Fruit fly (Drosophila melanogaster) whole organism, pupa: ENCODE measurements around the gene CG5160.

Experiments used
- CG10348 ChIP-seq: fragments of 200-800 bp; sonication (Bioruptor generic); IDR thresholded peaks from 2 replicates; pipeline ENCODE4 v1.3.6; 2022; ENCODE audit warnings: missing biosample characterization, missing genetic modification characterization
- CG12605 ChIP-seq: fragments of 200-800 bp; sonication (Bioruptor generic); IDR thresholded peaks from 2 replicates; pipeline ENCODE4 v1.3.6; 2022; ENCODE audit warnings: missing biosample characterization, missing genetic modification characterization
- CG13204 ChIP-seq: fragments of 200-800 bp; sonication (Bioruptor generic); optimal IDR thresholded peaks from 2 replicates; lab custom pipeline; 2018; ENCODE audit warnings: missing biosample characterization, mild to moderate bottlenecking, missing genetic modification characterization, moderate library complexity
- CG14655 ChIP-seq: fragments of 200-800 bp; sonication (Bioruptor generic); optimal IDR thresholded peaks from 3 replicates; lab custom pipeline; 2017; ENCODE audit warnings: mild to moderate bottlenecking, missing biosample characterization, missing genetic modification reagents, missing genetic modification characterization
- CG15710 ChIP-seq: fragments of 200-800 bp; sonication (Bioruptor generic); optimal IDR thresholded peaks from 2 replicates; lab custom pipeline; 2018; ENCODE audit warnings: missing biosample characterization, mild to moderate bottlenecking, missing genetic modification characterization, moderate library complexity
- CG17806 ChIP-seq: fragments of 200-800 bp; sonication (Bioruptor generic); optimal IDR thresholded peaks from 2 replicates; lab custom pipeline; 2018; ENCODE audit warnings: missing biosample characterization, mild to moderate bottlenecking, missing genetic modification characterization, moderate library complexity
- CG32121 ChIP-seq: fragments of 200-800 bp; sonication (Bioruptor generic); IDR thresholded peaks from 2 replicates; pipeline ENCODE4 v1.3.6; 2022; ENCODE audit warnings: missing biosample characterization, missing genetic modification characterization
- CG34367 ChIP-seq: fragments of 200-800 bp; sonication (Bioruptor generic); optimal IDR thresholded peaks from 2 replicates; lab custom pipeline; 2018; ENCODE audit warnings: missing biosample characterization, mild to moderate bottlenecking, missing genetic modification characterization
- CG4496 ChIP-seq: fragments of 200-800 bp; sonication (Bioruptor generic); IDR thresholded peaks from 3 replicates; pipeline ENCODE4 v1.3.6; 2022; ENCODE audit warnings: missing biosample characterization, missing genetic modification characterization
- CG8159 ChIP-seq: fragments of 200-800 bp; sonication (Bioruptor generic); optimal IDR thresholded peaks from 3 replicates; lab custom pipeline; 2018; ENCODE audit warnings: missing biosample characterization, mild to moderate bottlenecking, missing genetic modification characterization, moderate library complexity
- CG8301 ChIP-seq: fragments of 200-800 bp; sonication (Bioruptor generic); optimal IDR thresholded peaks from 2 replicates; lab custom pipeline; 2018; ENCODE audit warnings: missing biosample characterization, mild to moderate bottlenecking, missing genetic modification characterization
- CG9948 ChIP-seq: fragments of 200-800 bp; sonication (Bioruptor generic); optimal IDR thresholded peaks from 2 replicates; lab custom pipeline; 2018; ENCODE audit warnings: missing biosample characterization, mild to moderate bottlenecking, missing genetic modification characterization, moderate library complexity
- D1 ChIP-seq: fragments of 200-800 bp; sonication (Bioruptor generic); optimal IDR thresholded peaks from 2 replicates; lab custom pipeline; 2018; ENCODE audit warnings: missing biosample characterization, mild to moderate bottlenecking, missing genetic modification characterization, moderate library complexity
- EcR ChIP-seq: fragments of 200-800 bp; sonication (Bioruptor generic); optimal IDR thresholded peaks from 3 replicates; lab custom pipeline; 2019; ENCODE audit warnings: missing biosample characterization, missing genetic modification characterization, mild to moderate bottlenecking, moderate library complexity, missing genetic modification reagents
- Ets98B ChIP-seq: fragments of 200-800 bp; sonication (Bioruptor generic); IDR thresholded peaks from 2 replicates; pipeline ENCODE4 v1.3.6; 2022; ENCODE audit warnings: missing biosample characterization, missing genetic modification characterization
- Pif1A ChIP-seq: fragments of 200-800 bp; sonication (Bioruptor generic); optimal IDR thresholded peaks from 3 replicates; lab custom pipeline; 2016; ENCODE audit warnings: missing biosample characterization, missing genetic modification characterization
- Pif1B ChIP-seq: fragments of 200-800 bp; sonication (Bioruptor generic); optimal IDR thresholded peaks from 3 replicates; lab custom pipeline; 2016; ENCODE audit warnings: missing biosample characterization, missing genetic modification characterization
- Snoo ChIP-seq: fragments of 200-800 bp; sonication (Bioruptor generic); optimal IDR thresholded peaks from 3 replicates; lab custom pipeline; 2017; ENCODE audit warnings: missing biosample characterization, mild to moderate bottlenecking, missing genetic modification characterization, inconsistent platforms
- fd96Ca ChIP-seq: fragments of 200-800 bp; sonication (Bioruptor generic); IDR thresholded peaks from 3 replicates; pipeline ENCODE4 v1.3.6; 2022; ENCODE audit warnings: missing biosample characterization, missing genetic modification characterization
- gl ChIP-seq: fragments of 200-800 bp; sonication (Bioruptor generic); optimal IDR thresholded peaks from 2 replicates; lab custom pipeline; 2018; ENCODE audit warnings: missing biosample characterization, mild to moderate bottlenecking, missing genetic modification characterization
- rn ChIP-seq: fragments of 200-800 bp; sonication (Bioruptor generic); IDR thresholded peaks from 2 replicates; pipeline ENCODE4 v1.3.6; 2022; ENCODE audit warnings: missing biosample characterization, missing genetic modification characterization

CG5160 gene

dm6 chr2L:7437325-7437707 is 38.8 kb upstream of the CG5160 start, which contains the start of gene CG5973:
CG5973 (plus strand) TSS chr2L:7437492.
- peak; percentile 62; the same call in 1 of the 2 replicates for TF ChIP-seq Ets98B (GFP tag; lab: Robert Waterston, UW)
- TF ChIP-seq CG15710: no peak
- peak; percentile 5 for TF ChIP-seq CG8159 (tag; lab: Kevin White, UChicago)
- peak; percentile 34; the same call in 1 of the 2 replicates for TF ChIP-seq CG12605

- TF ChIP-seq CG9948 (tag; lab: Kevin White, UChicago) (no peak), Ets98B (GFP tag; lab: Robert Waterston, UW) (peak; percentile 48), CG15710 (no peak), D1 (tag; lab: Kevin White, UChicago) (no peak), CG12605 (peak; percentile 35; the same call in 1 of the 2 replicates), CG34367 (tag; lab: Kevin White, UChicago) (peak; percentile 20), CG14655 (GFP tag; lab: Kevin White, UChicago) (peak; percentile 18), fd96Ca (GFP tag; lab: Robert Waterston, UW) (no peak), CG4496 (GFP tag; lab: Robert Waterston, UW) (peak; percentile 67), Pif1B (GFP tag; lab: Kevin White, UChicago) (no peak)
- TF ChIP-seq, all 21 proteins: peak for 5
These were observed 38.2 kb upstream of the CG5160 start for dm6 chr2L:7436492-7437324.

- TF ChIP-seq CG17806 (tag; lab: Kevin White, UChicago) (no peak), CG9948 (tag; lab: Kevin White, UChicago) (no peak), CG15710 (no peak), D1 (tag; lab: Kevin White, UChicago) (no peak), Snoo (tag; lab: Kevin White, UChicago) (no peak), CG4496 (GFP tag; lab: Robert Waterston, UW) (no peak), CG34367 (tag; lab: Kevin White, UChicago) (no peak), gl (no peak), rn (GFP tag; lab: Robert Waterston, UW) (no peak), CG8301 (tag; lab: Kevin White, UChicago) (no peak), CG8159 (tag; lab: Kevin White, UChicago) (no peak), CG12605 (no peak), Pif1B (GFP tag; lab: Kevin White, UChicago) (no peak), CG32121 (GFP tag; lab: Robert Waterston, UW) (no peak), CG14655 (GFP tag; lab: Kevin White, UChicago) (no peak), Pif1A (GFP tag; lab: Kevin White, UChicago) (no peak), fd96Ca (GFP tag; lab: Robert Waterston, UW) (no peak), EcR (GFP tag; lab: Kevin White, UChicago) (no peak)
- TF ChIP-seq, all 21 proteins: peak for 0
These were observed 36.9 kb upstream of the CG5160 start for dm6 chr2L:7435475-7435874.

- no peak for TF ChIP-seq CG13204 (GFP tag; lab: Kevin White, UChicago)
- peak; percentile 47 for TF ChIP-seq CG32121 (GFP tag; lab: Robert Waterston, UW)
- peak; percentile 26; the same call in 1 of the 2 replicates for TF ChIP-seq Ets98B (GFP tag; lab: Robert Waterston, UW)
- peak; percentile 51 for TF ChIP-seq CG15710
- peak; percentile 37 for TF ChIP-seq CG8159 (tag; lab: Kevin White, UChicago)
- no peak; the same call in 1 of the 3 replicates for TF ChIP-seq CG4496 (GFP tag; lab: Robert Waterston, UW)
- peak; percentile 57 for TF ChIP-seq CG12605
- TF ChIP-seq CG34367 (tag; lab: Kevin White, UChicago): peak; percentile 35
- TF ChIP-seq fd96Ca (GFP tag; lab: Robert Waterston, UW): no peak
- no peak for TF ChIP-seq CG9948 (tag; lab: Kevin White, UChicago)
- TF ChIP-seq rn (GFP tag; lab: Robert Waterston, UW): no peak
- TF ChIP-seq Pif1A (GFP tag; lab: Kevin White, UChicago): peak; percentile 22
- TF ChIP-seq D1 (tag; lab: Kevin White, UChicago): no peak
- TF ChIP-seq CG17806 (tag; lab: Kevin White, UChicago): peak; percentile 31
- no peak for TF ChIP-seq CG10348 (GFP tag; lab: Robert Waterston, UW)
- TF ChIP-seq EcR (GFP tag; lab: Kevin White, UChicago): no peak
- TF ChIP-seq Pif1B (GFP tag; lab: Kevin White, UChicago): peak; percentile 13
- TF ChIP-seq CG14655 (GFP tag; lab: Kevin White, UChicago): peak; percentile 48
- TF ChIP-seq CG8301 (tag; lab: Kevin White, UChicago): peak; percentile 28
- peak; percentile 41 for TF ChIP-seq gl
- peak; percentile 27 for TF ChIP-seq Snoo (tag; lab: Kevin White, UChicago)
These were observed 36.3 kb upstream of the CG5160 start for dm6 chr2L:7434737-7435356.

- TF ChIP-seq D1 (tag; lab: Kevin White, UChicago): no peak
- no peak for TF ChIP-seq CG9948 (tag; lab: Kevin White, UChicago)
- TF ChIP-seq CG14655 (GFP tag; lab: Kevin White, UChicago): peak; percentile 25
- TF ChIP-seq CG10348 (GFP tag; lab: Robert Waterston, UW): no peak
- TF ChIP-seq CG34367 (tag; lab: Kevin White, UChicago): peak; percentile 25
- no peak for TF ChIP-seq rn (GFP tag; lab: Robert Waterston, UW)
- no peak for TF ChIP-seq EcR (GFP tag; lab: Kevin White, UChicago)
- TF ChIP-seq CG32121 (GFP tag; lab: Robert Waterston, UW): peak; percentile 49; the same call in 1 of the 2 replicates
- peak; percentile 49 for TF ChIP-seq Pif1A (GFP tag; lab: Kevin White, UChicago)
- no peak for TF ChIP-seq CG13204 (GFP tag; lab: Kevin White, UChicago)
- TF ChIP-seq Ets98B (GFP tag; lab: Robert Waterston, UW): peak; percentile 49
- TF ChIP-seq CG15710: peak; percentile 38
- no peak for TF ChIP-seq CG12605
These were observed 35.6 kb upstream of the CG5160 start for dm6 chr2L:7433957-7434736.
